Worm (Caenorhabditis elegans): ENCODE results near the gene tmem-145.

DNA sequence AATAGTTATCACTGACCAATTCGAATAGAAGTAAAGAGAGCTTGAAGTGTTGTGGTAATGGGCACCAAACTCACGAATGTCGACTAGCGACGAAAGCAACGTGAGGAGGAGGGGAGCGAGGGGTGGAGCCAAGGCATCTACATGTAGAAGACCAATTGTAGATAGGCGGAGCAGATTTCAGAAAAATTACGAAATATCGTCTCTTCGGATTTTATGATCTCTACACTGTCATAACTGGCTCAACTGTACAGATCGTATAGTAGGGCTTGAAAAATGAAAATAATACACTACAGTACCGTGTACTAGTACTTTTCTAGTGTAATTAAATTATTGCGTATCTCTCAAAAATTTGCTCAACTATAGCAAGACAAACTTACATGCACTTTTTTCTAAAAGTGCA, 19.4 kb upstream of the tmem-145 start, which contains the start of gene W03G11.4:
- TF ChIP-seq him-1 (tag; optimal IDR thresholded peaks at IDR 0.05) (no peak), dao-5 (tag; optimal IDR thresholded peaks at IDR 0.05) (no peak)

Data from whole organism, L4/young adult.